Fruit fly (Drosophila melanogaster): ENCODE results near the gene CG42327.

The CG42327 gene

dm6 chr3R:11678016-11678415 lies 22.1 kb downstream of the CG42327 start, which contains the start of gene CG18476 (continued):
- TF ChIP-seq CkIIα-i1 (GFP tag; IDR thresholded peaks at IDR 0.05) (no peak), Xrp1 (GFP tag; IDR thresholded peaks at IDR 0.05) (peak; percentile 96), CG18599 (GFP tag; optimal IDR thresholded peaks at IDR 0.05) (peak; percentile 91), stwl (tag; optimal IDR thresholded peaks at IDR 0.05) (peak; percentile 68), CG17802 (tag; optimal IDR thresholded peaks at IDR 0.05) (peak; percentile 79), Hr78 (GFP tag; optimal IDR thresholded peaks at IDR 0.05) (peak in 1 of 2 experiments; percentile 54), kni (GFP tag; optimal IDR thresholded peaks at IDR 0.05) (peak; percentile 26), CG8478 (optimal IDR thresholded peaks at IDR 0.05) (no peak), CG11696 (GFP tag; IDR thresholded peaks at IDR 0.05) (peak; percentile 82), otp (GFP tag; IDR thresholded peaks at IDR 0.05) (peak; percentile 75; the same call in 2 of the 3 replicates), CG2199 (GFP tag; IDR thresholded peaks at IDR 0.05) (peak; percentile 90), CG14441 (GFP tag; IDR thresholded peaks at IDR 0.05) (peak; percentile 95), dm (GFP tag; optimal IDR thresholded peaks at IDR 0.05) (peak; percentile 21), bbx (GFP tag; IDR thresholded peaks at IDR 0.05; ENCODE audit: partially characterized antibody) (no peak), dmrt99B (tag; optimal IDR thresholded peaks at IDR 0.05) (peak; percentile 94), ci (GFP tag; IDR thresholded peaks at IDR 0.05) (peak; percentile 95), tll (GFP tag; optimal IDR thresholded peaks at IDR 0.05) (no peak), MESR4 (GFP tag; optimal IDR thresholded peaks at IDR 0.05) (peak; percentile 48), cato (GFP tag; optimal IDR thresholded peaks at IDR 0.05; ENCODE audit: borderline replicate concordance) (peak; percentile 55), CG10959 (GFP tag; IDR thresholded peaks at IDR 0.05) (peak; percentile 75), nau (GFP tag; optimal IDR thresholded peaks at IDR 0.05) (no peak), Kr (GFP tag; optimal IDR thresholded peaks at IDR 0.05) (no peak), CG1233 (GFP tag; optimal IDR thresholded peaks at IDR 0.05) (peak; percentile 91), CG5245 (GFP tag; optimal IDR thresholded peaks at IDR 0.05) (peak; percentile 77), NK7.1 (GFP tag; optimal IDR thresholded peaks at IDR 0.05) (peak; percentile 48), CG9817 (tag; optimal IDR thresholded peaks at IDR 0.05) (peak; percentile 92), CG31224 (GFP tag; IDR thresholded peaks at IDR 0.05) (peak; percentile 86), CG32532 (GFP tag; IDR thresholded peaks at IDR 0.05) (peak; percentile 96), Meics (GFP tag; optimal IDR thresholded peaks at IDR 0.05) (peak; percentile 90), HLH54F (GFP tag; optimal IDR thresholded peaks at IDR 0.05) (peak; percentile 53), fd64A (GFP tag; optimal IDR thresholded peaks at IDR 0.05) (no peak), CG6689 (GFP tag; IDR thresholded peaks at IDR 0.05) (peak; percentile 94), CG4707 (GFP tag; optimal IDR thresholded peaks at IDR 0.05) (peak; percentile 17), jing (GFP tag; optimal IDR thresholded peaks at IDR 0.05) (peak; percentile 63), psq (GFP tag; optimal IDR thresholded peaks at IDR 0.05) (peak; percentile 51), CG7928 (GFP tag; optimal IDR thresholded peaks at IDR 0.05) (peak; percentile 60), ATbp (GFP tag; optimal IDR thresholded peaks at IDR 0.05) (peak; percentile 78), CG7745 (tag; optimal IDR thresholded peaks at IDR 0.05) (no peak), BEAF-32 (GFP tag; optimal IDR thresholded peaks at IDR 0.05) (peak; percentile 26), mam (GFP tag; optimal IDR thresholded peaks at IDR 0.05) (peak; percentile 80), CG5953 (GFP tag; IDR thresholded peaks at IDR 0.05) (peak; percentile 69), CG12769 (tag; optimal IDR thresholded peaks at IDR 0.05) (no peak), bab2 (GFP tag; optimal IDR thresholded peaks at IDR 0.05) (peak; percentile 76), hb (GFP tag; IDR thresholded peaks at IDR 0.05; ENCODE audit: partially characterized antibody) (no peak), CG32772 (GFP tag; IDR thresholded peaks at IDR 0.05) (peak; percentile 92), CG10267 (tag; optimal IDR thresholded peaks at IDR 0.05) (peak; percentile 87), jumu (GFP tag; optimal IDR thresholded peaks at IDR 0.05) (peak; percentile 50), CG15073 (GFP tag; optimal IDR thresholded peaks at IDR 0.05) (no peak), run (tag; optimal IDR thresholded peaks at IDR 0.05) (peak; percentile 81), gsb-n (tag; optimal IDR thresholded peaks at IDR 0.05) (peak; percentile 89)
